Fruit fly (Drosophila melanogaster) whole organism, adult: Measurements from ENCODE around the gene CG13887.

Source experiments
- CG11617 ChIP-seq: fragments of 200-800 bp; sonication (Bioruptor generic); optimal IDR thresholded peaks from 2 replicates; lab custom pipeline; 2017; ENCODE audit warnings: mild to moderate bottlenecking, missing biosample characterization, missing genetic modification reagents, missing genetic modification characterization
- CG12768 ChIP-seq: fragments of 200-800 bp; sonication (Bioruptor generic); optimal IDR thresholded peaks from 2 replicates; lab custom pipeline; 2017; ENCODE audit warnings: missing biosample characterization, missing genetic modification characterization, mild to moderate bottlenecking, moderate library complexity, missing genetic modification reagents
- CG1620 ChIP-seq: fragments of 200-800 bp; sonication (Bioruptor generic); optimal IDR thresholded peaks from 2 replicates; lab custom pipeline; 2016; ENCODE audit warnings: missing biosample characterization, missing genetic modification characterization
- CG33017 ChIP-seq: fragments of 200-800 bp; sonication (Bioruptor generic); optimal IDR thresholded peaks from 2 replicates; lab custom pipeline; 2018; ENCODE audit warnings: missing biosample characterization, mild to moderate bottlenecking, missing genetic modification characterization, moderate library complexity
- bab1 ChIP-seq: fragments of 200-800 bp; sonication (Bioruptor generic); optimal IDR thresholded peaks from 3 replicates; lab custom pipeline; 2019; ENCODE audit warnings: missing biosample characterization, mild to moderate bottlenecking, missing genetic modification characterization, moderate library complexity
- kay ChIP-seq: fragments of 200-800 bp; sonication (Bioruptor generic); peaks from one replicate; lab custom pipeline; 2016; ENCODE audit warnings: missing biosample characterization, missing genetic modification characterization, borderline replicate concordance

DNA sequence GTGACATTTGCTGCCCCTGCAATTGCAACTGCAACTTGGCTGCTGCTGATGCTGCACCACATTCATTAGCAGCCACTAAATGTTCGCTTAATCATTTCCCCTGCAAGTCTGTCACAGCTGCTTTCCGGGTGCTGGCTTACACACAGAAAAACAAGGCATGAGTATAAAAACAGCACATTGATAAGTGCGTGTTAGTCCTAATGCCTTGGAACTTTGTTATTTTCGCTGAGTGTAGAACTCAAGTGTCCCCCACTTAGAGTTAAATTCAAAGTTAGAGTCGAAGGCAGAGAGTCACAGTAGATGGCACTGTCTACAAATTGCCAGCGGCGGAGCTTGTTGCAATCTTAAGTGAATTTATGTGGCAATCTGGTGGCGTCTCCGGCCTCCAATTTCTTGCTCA lies 23.8 kb upstream of the CG13887 start:
- TF ChIP-seq kay (GFP tag; lab: Kevin White, UChicago) (no peak), CG11617 (GFP tag; lab: Kevin White, UChicago) (no peak), CG1620 (GFP tag; lab: Kevin White, UChicago) (no peak), CG12768 (GFP tag; lab: Kevin White, UChicago) (no peak), bab1 (no peak), CG33017 (no peak)
